Worm (Caenorhabditis elegans) whole organism, L1 larva: Measurements from ENCODE around the gene nhr-52.

Experiments used
- ces-1 ChIP-seq: fragments of 150-350 bp; optimal IDR thresholded peaks from 2 replicates; lab custom pipeline; 2014; ENCODE audit warnings: missing biosample characterization, missing genetic modification reagents, missing genetic modification characterization
- dpl-1 ChIP-seq, 3 experiments: fragments of 150-350 bp in 2 of 3; sonication (generic microtip) in 1 of 3; optimal IDR thresholded peaks; 2 replicates each; lab custom pipeline; 2014 to 2017; ENCODE audit warnings: missing biosample characterization in 3 of 3, missing genetic modification characterization in 3 of 3, missing genetic modification reagents in 3 of 3
- egl-13 ChIP-seq: sonication (generic microtip); optimal IDR thresholded peaks from 2 replicates; lab custom pipeline; 2016; ENCODE audit warnings: missing genotype, missing genetic modification reagents, missing genetic modification characterization, missing compliant biosample characterization
- lin-39 ChIP-seq: fragments of 150-350 bp; optimal IDR thresholded peaks from 2 replicates; lab custom pipeline; 2014; ENCODE audit warnings: missing biosample characterization, missing genetic modification reagents, missing genetic modification characterization
- nhr-237 ChIP-seq: fragments of 150-350 bp; optimal IDR thresholded peaks from 2 replicates; lab custom pipeline; 2014; ENCODE audit warnings: missing biosample characterization, missing genetic modification characterization
- nhr-85 ChIP-seq: sonication (generic microtip); peaks from one replicate; lab custom pipeline; 2016; ENCODE audit warnings: missing genetic modification characterization, inconsistent platforms, missing compliant biosample characterization
- unc-62 ChIP-seq: fragments of 150-350 bp; optimal IDR thresholded peaks from 2 replicates; lab custom pipeline; 2014; ENCODE audit warnings: missing biosample characterization, missing genetic modification reagents, missing genetic modification characterization
- xbp-1 ChIP-seq: sonication (generic microtip); optimal IDR thresholded peaks from 2 replicates; lab custom pipeline; 2016; ENCODE audit warnings: missing genetic modification characterization, missing compliant biosample characterization

ce11 chrV:15650167-15650566, 27.2 kb upstream of the nhr-52 start, which contains the start of gene sru-42:
- TF ChIP-seq xbp-1 (tag; lab: Kevin White, UChicago), result no peak
- TF ChIP-seq ces-1 (GFP tag; lab: Kevin White, UChicago), result no peak
- TF ChIP-seq unc-62 (GFP tag; lab: Kevin White, UChicago), result no peak
- no peak for TF ChIP-seq nhr-237 (tag; lab: Kevin White, UChicago)
- TF ChIP-seq nhr-85 (tag; lab: Kevin White, UChicago), result no peak
- no peak for TF ChIP-seq egl-13 (tag; lab: Kevin White, UChicago)
- TF ChIP-seq dpl-1 (GFP tag; optimal IDR thresholded peaks at IDR 0.05; lab: Kevin White, UChicago), result no peak
- no peak for TF ChIP-seq lin-39
